Fruit fly (Drosophila melanogaster) whole organism, pupa: ENCODE results near the gene Dbp21E2.

ENCODE experiments used
- CG15710 ChIP-seq: fragments of 200-800 bp; sonication (Bioruptor generic); optimal IDR thresholded peaks from 2 replicates; lab custom pipeline; 2018; ENCODE audit warnings: missing biosample characterization, mild to moderate bottlenecking, missing genetic modification characterization, moderate library complexity
- CG32121 ChIP-seq: fragments of 200-800 bp; sonication (Bioruptor generic); IDR thresholded peaks from 2 replicates; pipeline ENCODE4 v1.3.6; 2022; ENCODE audit warnings: missing biosample characterization, missing genetic modification characterization
- Pif1A ChIP-seq: fragments of 200-800 bp; sonication (Bioruptor generic); optimal IDR thresholded peaks from 3 replicates; lab custom pipeline; 2016; ENCODE audit warnings: missing biosample characterization, missing genetic modification characterization
- fd96Ca ChIP-seq: fragments of 200-800 bp; sonication (Bioruptor generic); IDR thresholded peaks from 3 replicates; pipeline ENCODE4 v1.3.6; 2022; ENCODE audit warnings: missing biosample characterization, missing genetic modification characterization
- rn ChIP-seq: fragments of 200-800 bp; sonication (Bioruptor generic); IDR thresholded peaks from 2 replicates; pipeline ENCODE4 v1.3.6; 2022; ENCODE audit warnings: missing biosample characterization, missing genetic modification characterization

DNA sequence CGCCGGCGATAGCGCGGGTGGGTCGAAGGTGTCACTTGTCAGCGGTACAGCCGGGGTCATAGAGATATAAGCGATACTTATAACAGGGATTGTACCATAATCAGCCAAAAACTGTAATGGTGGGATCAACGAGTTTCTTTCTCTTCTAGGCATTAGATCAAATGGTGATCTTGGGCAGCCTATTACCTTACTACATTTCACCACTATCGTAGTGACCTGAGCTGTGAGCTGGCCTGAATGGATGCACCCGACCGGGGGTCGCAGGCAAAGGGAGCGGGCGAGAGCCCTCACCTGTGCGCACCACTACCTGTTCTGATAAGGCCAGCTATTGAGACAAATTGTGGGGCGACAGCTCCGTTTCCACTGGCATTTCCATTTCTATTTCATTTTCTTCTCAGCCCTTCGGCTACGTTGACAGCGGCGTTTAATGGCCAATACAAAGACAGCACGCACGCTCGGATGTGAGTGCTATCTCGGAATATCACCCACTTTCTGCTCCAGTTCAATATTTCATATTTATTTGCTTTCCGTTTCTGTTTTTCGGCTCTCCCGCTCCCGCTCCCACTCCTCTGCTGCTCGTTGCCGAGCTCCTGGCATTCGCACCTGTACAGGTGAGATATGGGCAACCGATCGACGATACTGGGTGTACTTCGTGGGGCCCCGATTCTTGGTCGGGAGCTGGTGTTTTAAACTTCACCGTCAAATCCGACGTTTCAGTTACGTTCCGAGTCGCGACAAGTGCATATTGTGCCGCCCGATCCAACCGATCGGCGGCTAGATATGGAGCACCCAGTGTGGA lies 45.5 kb downstream of the Dbp21E2 start:
- TF ChIP-seq Pif1A (GFP tag; lab: Kevin White, UChicago) = peak; percentile 26
- TF ChIP-seq fd96Ca (GFP tag; lab: Robert Waterston, UW) = peak; percentile 51; the same call in 1 of the 3 replicates
- TF ChIP-seq rn (GFP tag; lab: Robert Waterston, UW) = no peak
- TF ChIP-seq CG32121 (GFP tag; lab: Robert Waterston, UW) = peak; percentile 57
- TF ChIP-seq CG15710 = peak; percentile 21
